Worm (Caenorhabditis elegans): ENCODE results near the gene gpla-1.

The gpla-1 gene

DNA sequence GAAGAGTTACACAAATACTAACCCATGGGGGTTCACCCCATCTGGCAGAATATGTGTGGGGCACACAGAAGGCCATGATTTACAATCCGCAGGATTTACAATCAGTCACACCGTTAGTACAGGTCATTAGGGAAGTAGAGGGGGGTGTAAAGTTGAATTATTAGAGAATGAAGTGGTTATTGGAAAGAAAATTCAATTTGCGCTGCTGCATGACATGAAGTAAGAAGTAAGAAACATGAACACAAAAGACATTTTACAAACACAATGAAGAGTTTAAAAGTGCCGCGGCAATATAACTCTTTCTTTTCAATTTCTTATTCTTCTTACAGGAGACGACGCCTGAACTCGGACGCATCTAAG lies 23.2 kb upstream of the gpla-1 start:
- TF ChIP-seq eyg-1 (tag; optimal IDR thresholded peaks at IDR 0.05) (no peak), unc-42 (tag; optimal IDR thresholded peaks at IDR 0.05) (peak; percentile 63)

DNA sequence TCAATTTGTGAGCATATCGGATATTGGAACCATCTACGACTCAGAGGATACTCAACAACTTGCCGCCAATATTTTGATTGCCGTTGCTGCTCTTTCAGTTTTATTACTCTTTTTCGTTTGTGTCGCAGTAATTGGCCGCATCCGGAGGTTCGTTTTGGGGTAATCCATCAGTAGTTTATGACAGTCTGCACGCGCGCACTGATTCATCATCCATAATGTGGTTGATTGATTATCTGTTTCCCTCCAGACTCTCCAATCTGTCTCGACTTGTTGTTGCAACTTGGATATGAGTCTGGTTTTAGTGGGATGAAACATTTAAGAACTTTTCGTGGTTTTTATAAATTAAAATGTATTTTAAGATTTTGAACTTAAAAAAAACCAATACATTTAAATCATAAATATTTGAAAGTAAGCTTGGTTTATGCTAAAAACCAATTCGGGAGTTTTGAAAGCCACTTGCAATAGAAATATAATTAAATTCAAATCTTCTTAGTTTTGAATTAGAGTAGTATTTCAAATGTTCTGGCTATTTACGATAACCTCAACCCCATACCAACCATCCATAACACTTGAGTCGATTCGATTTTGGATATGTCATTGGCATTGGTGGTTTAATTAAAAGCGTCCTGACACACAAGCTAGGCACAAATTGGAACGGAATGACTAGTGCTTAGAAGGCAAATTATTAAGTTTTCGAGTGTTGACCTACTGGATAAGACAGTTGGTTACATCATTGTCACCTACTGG lies 22.6 kb upstream of the gpla-1 start:
- TF ChIP-seq eyg-1 (tag; optimal IDR thresholded peaks at IDR 0.05) (no peak), unc-55 (GFP tag; optimal IDR thresholded peaks at IDR 0.05) (peak; percentile 68)

DNA sequence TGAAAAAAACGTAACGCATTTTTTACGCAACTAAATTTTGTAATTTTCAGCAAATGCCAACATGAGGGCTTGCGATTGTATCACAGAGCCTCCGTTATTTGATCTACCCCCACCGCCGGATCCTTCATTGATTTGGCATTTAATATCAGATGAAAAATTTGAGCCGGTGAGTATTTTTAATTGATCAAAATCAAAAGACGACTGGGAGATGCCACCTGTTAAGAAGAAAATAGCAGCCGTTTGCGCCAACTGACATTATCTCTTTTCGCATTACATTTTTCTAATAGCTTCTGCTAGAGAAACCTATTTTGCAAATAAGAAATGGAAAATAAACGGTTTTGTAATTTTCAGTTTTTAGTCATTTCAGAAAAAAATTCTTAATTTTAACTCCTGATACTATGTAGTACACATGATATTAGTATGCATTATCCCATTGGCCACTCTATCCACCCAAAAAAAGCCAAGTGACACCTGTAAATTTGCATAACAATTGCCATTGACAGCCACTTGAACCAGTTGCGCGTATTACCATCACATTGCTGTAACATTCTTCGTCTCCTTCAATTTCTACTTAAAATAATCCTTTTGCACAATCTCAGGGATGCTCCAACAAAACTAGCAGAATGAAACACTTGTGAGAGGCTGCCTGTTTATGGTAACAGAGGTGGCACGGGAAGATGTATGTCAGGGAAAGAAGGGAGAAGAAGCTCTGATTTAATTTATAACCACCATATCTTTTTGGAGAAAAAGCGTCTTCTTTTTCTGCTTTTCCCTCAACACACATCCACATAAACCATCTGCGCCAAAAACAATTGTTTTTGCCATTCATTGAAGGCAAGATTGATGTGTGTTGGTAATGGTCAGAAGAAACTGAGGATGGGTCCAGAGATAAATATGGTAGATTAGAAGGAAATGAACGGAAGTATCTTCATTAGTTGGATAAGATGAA lies 21.0 kb upstream of the gpla-1 start, which contains the start of gene F58H1.5:
Gene F58H1.5 (plus strand): TSS at position 51 of the 949 bp plus-strand sequence.
- peak; percentile 87 for TF ChIP-seq unc-42 (tag; optimal IDR thresholded peaks at IDR 0.05)
- TF ChIP-seq tbx-7 (tag; optimal IDR thresholded peaks at IDR 0.05), result no peak

DNA sequence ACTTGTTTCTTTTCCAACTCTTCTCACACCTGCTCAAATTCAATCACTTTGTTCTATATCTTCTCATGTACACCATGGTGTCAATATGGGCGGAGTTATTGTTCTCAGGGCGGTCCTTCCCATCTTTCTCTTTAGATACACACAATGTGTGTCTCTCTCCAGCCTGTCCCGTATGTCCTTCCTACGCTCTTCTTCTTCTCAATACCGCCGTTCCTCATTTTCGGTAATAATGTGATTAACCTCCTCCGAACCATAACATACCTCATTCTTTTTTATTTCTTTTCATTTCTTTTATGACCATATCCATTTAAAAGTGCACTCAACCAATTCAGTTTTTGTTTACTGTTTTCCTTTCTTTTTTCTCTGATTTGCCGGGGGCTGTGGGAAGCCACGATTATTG lies 18.0 kb upstream of the gpla-1 start:
- TF ChIP-seq pha-2 (tag; optimal IDR thresholded peaks at IDR 0.05) (no peak), lin-11 (tag; optimal IDR thresholded peaks at IDR 0.05) (no peak), hlh-15 (tag; optimal IDR thresholded peaks at IDR 0.05) (no peak), tbx-7 (tag; optimal IDR thresholded peaks at IDR 0.05) (no peak), ceh-30 (tag; optimal IDR thresholded peaks at IDR 0.05) (no peak), unc-42 (tag; optimal IDR thresholded peaks at IDR 0.05) (peak; percentile 69), hlh-6 (tag; optimal IDR thresholded peaks at IDR 0.05) (no peak), ttx-3 (tag; optimal IDR thresholded peaks at IDR 0.05) (no peak), fkh-10 (GFP tag; optimal IDR thresholded peaks at IDR 0.05) (no peak), unc-86 (tag; optimal IDR thresholded peaks at IDR 0.05) (no peak), C08G9.2 (tag; optimal IDR thresholded peaks at IDR 0.05) (no peak), ama-1 (optimal IDR thresholded peaks at IDR 0.05) (peak; percentile 17), unc-55 (GFP tag; optimal IDR thresholded peaks at IDR 0.05) (no peak), syd-9 (tag; optimal IDR thresholded peaks at IDR 0.05) (no peak), che-1 (tag; optimal IDR thresholded peaks at IDR 0.05) (no peak), ceh-31 (tag; optimal IDR thresholded peaks at IDR 0.05) (peak; percentile 2), dve-1 (tag; optimal IDR thresholded peaks at IDR 0.05) (no peak), odd-2 (tag; optimal IDR thresholded peaks at IDR 0.05) (no peak)

DNA sequence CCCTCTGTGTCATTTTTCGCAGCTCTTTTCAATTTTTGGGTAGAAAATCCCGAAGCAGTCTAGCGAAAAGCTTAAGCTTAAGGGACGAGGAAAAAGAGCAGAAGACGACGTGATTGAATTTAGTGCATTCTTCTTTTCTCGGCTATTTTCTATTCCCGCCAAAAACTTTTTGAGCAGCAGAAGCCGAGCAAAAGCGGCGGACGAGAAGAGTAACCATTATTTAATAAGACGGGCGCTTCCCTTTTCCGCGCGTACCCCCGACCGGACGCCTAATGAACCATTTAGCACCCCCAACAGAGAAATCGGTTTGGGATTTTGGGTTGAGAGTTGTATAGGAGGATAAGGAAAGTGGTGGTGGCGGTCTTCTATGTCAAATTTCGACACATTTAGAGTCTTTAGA lies 16.0 kb upstream of the gpla-1 start:
- TF ChIP-seq gmeb-2 (tag; optimal IDR thresholded peaks at IDR 0.05) (no peak), madf-2 (tag; optimal IDR thresholded peaks at IDR 0.05) (no peak), dve-1 (tag; optimal IDR thresholded peaks at IDR 0.05) (no peak), ceh-6 (GFP tag; optimal IDR thresholded peaks at IDR 0.05) (no peak), hlh-6 (tag; optimal IDR thresholded peaks at IDR 0.05) (no peak), fkh-10 (GFP tag; optimal IDR thresholded peaks at IDR 0.05) (peak; percentile 53), che-1 (tag; optimal IDR thresholded peaks at IDR 0.05) (no peak), odd-2 (tag; optimal IDR thresholded peaks at IDR 0.05) (no peak), pat-9 (tag; optimal IDR thresholded peaks at IDR 0.05) (no peak), pros-1 (tag; optimal IDR thresholded peaks at IDR 0.05) (no peak), unc-42 (tag; optimal IDR thresholded peaks at IDR 0.05) (peak; percentile 98), pqm-1 (tag; optimal IDR thresholded peaks at IDR 0.05) (no peak), ceh-19 (GFP tag; optimal IDR thresholded peaks at IDR 0.05) (no peak)

DNA sequence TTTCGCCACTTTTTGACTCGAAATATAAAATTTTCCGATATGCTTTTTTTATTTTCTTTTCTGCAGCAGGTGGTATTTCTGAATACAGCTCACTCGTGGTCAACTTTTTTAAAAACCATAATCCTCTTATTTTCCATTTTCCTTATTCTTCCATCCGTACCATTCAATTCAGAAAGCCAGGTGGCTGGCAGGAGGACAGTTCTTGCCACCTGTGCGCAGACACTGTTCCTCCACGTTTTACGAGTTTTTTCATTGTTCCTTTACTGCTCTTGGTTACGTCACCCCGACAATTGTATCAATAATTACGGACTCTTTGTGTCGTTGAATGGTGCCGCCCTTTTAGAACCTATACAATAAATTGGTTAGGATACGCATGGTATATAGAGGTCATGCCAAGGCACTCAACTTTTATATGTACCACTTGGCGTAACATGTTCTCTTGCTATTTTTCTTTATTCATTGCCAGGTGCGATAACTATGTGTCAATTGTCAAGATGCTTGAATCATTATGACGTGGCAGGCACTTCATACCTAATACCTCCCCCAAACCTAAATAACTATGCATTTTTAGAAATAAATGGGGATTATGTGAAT lies 15.3 kb upstream of the gpla-1 start:
- TF ChIP-seq elt-4 (tag; optimal IDR thresholded peaks at IDR 0.05), result no peak
- TF ChIP-seq sox-2 (GFP tag; IDR thresholded peaks at IDR 0.05), result peak; percentile 62

Measured in whole organism, late embryonic.